Worm (Caenorhabditis elegans) whole organism, L3 larva: ENCODE measurements around the gene R01H2.7.

Experiments used
- R02D3.7 ChIP-seq: fragments of 150-350 bp; optimal IDR thresholded peaks from 2 replicates; lab custom pipeline; 2014; ENCODE audit warnings: missing biosample characterization, missing genetic modification characterization
- ZK546.5 ChIP-seq: sonication (generic microtip); optimal IDR thresholded peaks from 2 replicates; lab custom pipeline; 2017; ENCODE audit warnings: missing biosample characterization, missing genetic modification characterization
- ama-1 ChIP-seq: fragments of 150-350 bp; optimal IDR thresholded peaks from 2 replicates; lab custom pipeline; 2018
- ceh-16 ChIP-seq: sonication (generic microtip); optimal IDR thresholded peaks from 2 replicates; lab custom pipeline; 2017; ENCODE audit warnings: missing biosample characterization, missing genetic modification characterization
- ceh-28 ChIP-seq: fragments of 150-350 bp; optimal IDR thresholded peaks from 2 replicates; lab custom pipeline; 2014; ENCODE audit warnings: missing biosample characterization, missing genetic modification reagents, missing genetic modification characterization
- ceh-82 ChIP-seq: fragments of 150-350 bp; optimal IDR thresholded peaks from 2 replicates; lab custom pipeline; 2014; ENCODE audit warnings: missing biosample characterization, missing genetic modification characterization
- daf-12 ChIP-seq: fragments of 150-350 bp; optimal IDR thresholded peaks from 2 replicates; lab custom pipeline; 2014; ENCODE audit warnings: missing biosample characterization, missing genetic modification reagents, missing genetic modification characterization
- elt-1 ChIP-seq: fragments of 150-350 bp; optimal IDR thresholded peaks from 2 replicates; lab custom pipeline; 2014; ENCODE audit warnings: missing biosample characterization, missing genetic modification characterization
- elt-2 ChIP-seq: sonication (generic microtip); optimal IDR thresholded peaks from 2 replicates; lab custom pipeline; 2016; ENCODE audit warnings: missing genetic modification reagents, mild to moderate bottlenecking, missing genetic modification characterization, missing compliant biosample characterization
- elt-3 ChIP-seq, 3 experiments: fragments of 150-350 bp in 1 of 3; sonication (generic microtip) in 2 of 3; optimal IDR thresholded peaks; 2 replicates in 2 of 3; 4 replicates in 1 of 3; lab custom pipeline; 2014 to 2017; ENCODE audit warnings: missing biosample characterization in 3 of 3, missing genetic modification characterization in 3 of 3
- eor-1 ChIP-seq, 2 experiments: fragments of 150-350 bp; optimal IDR thresholded peaks; 2 replicates each; lab custom pipeline; 2014 to 2018; ENCODE audit warnings: missing biosample characterization in 2 of 2, missing genetic modification characterization in 2 of 2
- fkh-10 ChIP-seq: sonication (generic microtip); optimal IDR thresholded peaks from 2 replicates; lab custom pipeline; 2017; ENCODE audit warnings: missing biosample characterization, missing genetic modification reagents, missing genetic modification characterization
- hmg-11 ChIP-seq: sonication (generic microtip); optimal IDR thresholded peaks from 2 replicates; lab custom pipeline; 2016; ENCODE audit warnings: missing genetic modification characterization, missing compliant biosample characterization
- jun-1 ChIP-seq: fragments of 150-350 bp; optimal IDR thresholded peaks from 2 replicates; lab custom pipeline; 2014; ENCODE audit warnings: missing biosample characterization, missing genetic modification reagents, missing genetic modification characterization
- lin-15B ChIP-seq: fragments of 150-350 bp; optimal IDR thresholded peaks from 2 replicates; lab custom pipeline; 2014; ENCODE audit warnings: missing biosample characterization, missing genetic modification characterization
- lin-39 ChIP-seq: fragments of 150-350 bp; optimal IDR thresholded peaks from 2 replicates; lab custom pipeline; 2018; ENCODE audit warnings: missing biosample characterization, missing genetic modification reagents, missing genetic modification characterization
- mdl-1 ChIP-seq: fragments of 150-350 bp; optimal IDR thresholded peaks from 2 replicates; lab custom pipeline; 2014; ENCODE audit warnings: missing biosample characterization, missing genetic modification characterization
- mml-1 ChIP-seq: fragments of 150-350 bp; sonication (generic microtip); optimal IDR thresholded peaks from 3 replicates; lab custom pipeline; 2014; ENCODE audit warnings: missing biosample characterization, missing genetic modification characterization
- nfya-1 ChIP-seq: sonication (generic microtip); optimal IDR thresholded peaks from 2 replicates; lab custom pipeline; 2017; ENCODE audit warnings: missing genetic modification characterization, mild to moderate bottlenecking, missing compliant biosample characterization, antibody characterized with exemption, moderate library complexity; ENCODE audit not compliant: insufficient read depth
- nhr-11 ChIP-seq: fragments of 150-350 bp; optimal IDR thresholded peaks from 2 replicates; lab custom pipeline; 2014; ENCODE audit warnings: missing biosample characterization, missing genetic modification characterization
- nhr-12 ChIP-seq: fragments of 150-350 bp; optimal IDR thresholded peaks from 2 replicates; lab custom pipeline; 2014; ENCODE audit warnings: missing biosample characterization, missing genetic modification characterization
- nhr-23 ChIP-seq: fragments of 150-350 bp; optimal IDR thresholded peaks from 2 replicates; lab custom pipeline; 2014; ENCODE audit warnings: missing biosample characterization, missing genetic modification reagents, missing genetic modification characterization
- nhr-237 ChIP-seq: fragments of 150-350 bp; optimal IDR thresholded peaks from 2 replicates; lab custom pipeline; 2014; ENCODE audit warnings: missing biosample characterization, missing genetic modification characterization
- nhr-25 ChIP-seq: sonication (generic microtip); optimal IDR thresholded peaks from 2 replicates; lab custom pipeline; 2017; ENCODE audit warnings: missing biosample characterization, missing genetic modification characterization
- nhr-28 ChIP-seq: fragments of 150-350 bp; optimal IDR thresholded peaks from 2 replicates; lab custom pipeline; 2014; ENCODE audit warnings: missing biosample characterization, missing genetic modification characterization
- nhr-43 ChIP-seq: sonication (generic microtip); optimal IDR thresholded peaks from 2 replicates; lab custom pipeline; 2016; ENCODE audit warnings: mild to moderate bottlenecking, missing genetic modification characterization, missing compliant biosample characterization; ENCODE audit not compliant: poor library complexity, severe bottlenecking
- nhr-67 ChIP-seq: fragments of 150-350 bp; optimal IDR thresholded peaks from 2 replicates; lab custom pipeline; 2014; ENCODE audit warnings: missing biosample characterization, missing genetic modification characterization
- nhr-76 ChIP-seq: fragments of 150-350 bp; sonication (generic microtip); optimal IDR thresholded peaks from 5 replicates; lab custom pipeline; 2014; ENCODE audit warnings: missing biosample characterization, missing genetic modification characterization
- nhr-77 ChIP-seq: fragments of 150-350 bp; optimal IDR thresholded peaks from 2 replicates; lab custom pipeline; 2014; ENCODE audit warnings: missing biosample characterization, missing genetic modification characterization
- pha-4 ChIP-seq: fragments of 150-350 bp; optimal IDR thresholded peaks from 2 replicates; lab custom pipeline; 2014; ENCODE audit warnings: missing biosample characterization, missing genetic modification reagents, missing genetic modification characterization
- pqm-1 ChIP-seq: fragments of 150-350 bp; optimal IDR thresholded peaks from 2 replicates; lab custom pipeline; 2017; ENCODE audit warnings: missing biosample characterization, missing genetic modification characterization, inconsistent platforms
- sea-2 ChIP-seq: fragments of 150-350 bp; sonication (generic microtip); optimal IDR thresholded peaks from 4 replicates; lab custom pipeline; 2014; ENCODE audit warnings: missing biosample characterization, missing genetic modification reagents, missing genetic modification characterization
- skn-1 ChIP-seq: fragments of 150-350 bp; optimal IDR thresholded peaks from 2 replicates; lab custom pipeline; 2014; ENCODE audit warnings: missing biosample characterization, missing genetic modification characterization
- snpc-4 ChIP-seq: fragments of 150-350 bp; optimal IDR thresholded peaks from 2 replicates; lab custom pipeline; 2014; ENCODE audit warnings: missing biosample characterization, missing genetic modification characterization
- tbx-2 ChIP-seq: sonication (generic microtip); optimal IDR thresholded peaks from 2 replicates; lab custom pipeline; 2016; ENCODE audit warnings: mild to moderate bottlenecking, missing genetic modification characterization, missing compliant biosample characterization
- unc-39 ChIP-seq: sonication (generic microtip); optimal IDR thresholded peaks from 4 replicates; lab custom pipeline; 2017; ENCODE audit warnings: missing biosample characterization, missing genetic modification characterization
- unc-62 ChIP-seq: fragments of 150-350 bp; sonication (generic microtip); optimal IDR thresholded peaks from 4 replicates; lab custom pipeline; 2014; ENCODE audit warnings: missing biosample characterization, missing genetic modification reagents, missing genetic modification characterization
- zag-1 ChIP-seq: fragments of 150-350 bp; optimal IDR thresholded peaks from 2 replicates; lab custom pipeline; 2014; ENCODE audit warnings: missing biosample characterization, missing genetic modification characterization
- ztf-11 ChIP-seq: fragments of 150-350 bp; optimal IDR thresholded peaks from 2 replicates; lab custom pipeline; 2014; ENCODE audit warnings: missing biosample characterization, missing genetic modification characterization

R01H2.7 gene

ce11 chrIII:7087180-7087579, 41.6 kb upstream of the R01H2.7 start:
- peak; percentile 28 for TF ChIP-seq elt-2 (tag; lab: Kevin White, UChicago)
- TF ChIP-seq nhr-28 (tag; lab: Kevin White, UChicago), result no peak
- TF ChIP-seq pha-4 (tag; lab: Kevin White, UChicago), result no peak
- TF ChIP-seq ZK546.5 (tag; lab: Kevin White, UChicago), result no peak
- no peak for TF ChIP-seq eor-1 (tag; optimal IDR thresholded peaks at IDR 0.05; lab: Kevin White, UChicago)
- TF ChIP-seq nhr-67, result no peak
- no peak for TF ChIP-seq ceh-16 (tag; lab: Kevin White, UChicago)
- TF ChIP-seq, all 47 proteins: peak for 1

ce11 chrIII:7084908-7085307, 39.4 kb upstream of the R01H2.7 start, which contains the start of gene tofu-7:
tofu-7 (minus strand) TSS chrIII:7085018.
- no peak for TF ChIP-seq unc-62 (GFP tag; lab: Kevin White, UChicago)
- no peak for TF ChIP-seq lin-15B (tag; lab: Kevin White, UChicago)
- no peak for TF ChIP-seq nhr-77 (tag; lab: Kevin White, UChicago)
- TF ChIP-seq nhr-43 (tag; lab: Kevin White, UChicago), result no peak
- TF ChIP-seq snpc-4 (tag; lab: Kevin White, UChicago), result no peak
- no peak for TF ChIP-seq ZK546.5 (tag; lab: Kevin White, UChicago)
- no peak for TF ChIP-seq ceh-16 (tag; lab: Kevin White, UChicago)
- no peak for TF ChIP-seq jun-1 (tag; lab: Kevin White, UChicago)
- TF ChIP-seq unc-39 (tag; lab: Kevin White, UChicago), result no peak

ce11 chrIII:7083106-7083505, 37.6 kb upstream of the R01H2.7 start:
- TF ChIP-seq pha-4 (tag; lab: Kevin White, UChicago) (peak; percentile 26), jun-1 (tag; lab: Kevin White, UChicago) (no peak)

- TF ChIP-seq zag-1 (tag; lab: Kevin White, UChicago), result no peak
- TF ChIP-seq nhr-28 (tag; lab: Kevin White, UChicago), result no peak
- no peak for TF ChIP-seq ztf-11 (tag; lab: Kevin White, UChicago)
- TF ChIP-seq mdl-1, result no peak
- no peak for TF ChIP-seq snpc-4 (tag; lab: Kevin White, UChicago)
- TF ChIP-seq pqm-1, result peak; percentile 60
- no peak for TF ChIP-seq ceh-82 (tag; lab: Kevin White, UChicago)
- no peak for TF ChIP-seq mml-1 (tag; lab: Kevin White, UChicago)
- no peak for TF ChIP-seq nhr-76 (tag; lab: Kevin White, UChicago)
- TF ChIP-seq R02D3.7 (tag; lab: Kevin White, UChicago), result no peak
- TF ChIP-seq nhr-237 (tag; lab: Kevin White, UChicago), result no peak
- TF ChIP-seq nhr-11 (tag; lab: Kevin White, UChicago), result no peak
- peak; percentile 69 for TF ChIP-seq elt-2 (tag; lab: Kevin White, UChicago)
- TF ChIP-seq lin-39 (tag; lab: Kevin White, UChicago), result no peak
- no peak for TF ChIP-seq elt-1 (tag; lab: Kevin White, UChicago)
- TF ChIP-seq pha-4 (tag; lab: Kevin White, UChicago), result peak; percentile 72
- no peak for TF ChIP-seq ama-1 (lab: Kevin White, UChicago)
- no peak for TF ChIP-seq nhr-67
- no peak for TF ChIP-seq nfya-1 (tag; lab: Kevin White, UChicago)
- no peak for TF ChIP-seq sea-2 (GFP tag; lab: Kevin White, UChicago)
- no peak for TF ChIP-seq daf-12 (tag; lab: Kevin White, UChicago)
- TF ChIP-seq nhr-12 (tag; lab: Kevin White, UChicago), result no peak
- TF ChIP-seq tbx-2 (tag; lab: Kevin White, UChicago), result no peak
- TF ChIP-seq ceh-16 (tag; lab: Kevin White, UChicago), result no peak
- no peak for TF ChIP-seq ZK546.5 (tag; lab: Kevin White, UChicago)
- no peak for TF ChIP-seq elt-3 (tag; optimal IDR thresholded peaks at IDR 0.05; lab: Kevin White, UChicago)
- TF ChIP-seq jun-1 (tag; lab: Kevin White, UChicago), result peak; percentile 19
- no peak for TF ChIP-seq fkh-10 (GFP tag; lab: Kevin White, UChicago)
- no peak for TF ChIP-seq hmg-11 (tag; lab: Kevin White, UChicago)
- TF ChIP-seq nhr-25, result no peak
- TF ChIP-seq nhr-23 (tag; lab: Kevin White, UChicago), result no peak
- no peak for TF ChIP-seq lin-15B (tag; lab: Kevin White, UChicago)
- no peak for TF ChIP-seq nhr-77 (tag; lab: Kevin White, UChicago)
- no peak for TF ChIP-seq eor-1 (tag; optimal IDR thresholded peaks at IDR 0.05; lab: Kevin White, UChicago)
- no peak for TF ChIP-seq ceh-28 (tag; lab: Kevin White, UChicago)
- no peak for TF ChIP-seq skn-1
- TF ChIP-seq, all 47 proteins: peak for 4
Measured at ce11 chrIII:7081488-7081887, 35.9 kb upstream of the R01H2.7 start.
